Fruit fly (Drosophila melanogaster) whole organism, embryonic: ENCODE results near the gene ss.

Source experiments
- Adf1 ChIP-seq: fragments of 200-800 bp; sonication (Bioruptor generic); IDR thresholded peaks from 2 replicates; pipeline ENCODE4 v1.3.6; 2022; ENCODE audit warnings: missing biosample characterization, missing genetic modification characterization
- Bgb ChIP-seq: fragments of 200-800 bp; sonication (Bioruptor generic); IDR thresholded peaks from 2 replicates; pipeline ENCODE4 v1.3.6; 2022; ENCODE audit warnings: missing biosample characterization, missing genetic modification characterization; ENCODE audit not compliant: partially characterized antibody
- CG10321 ChIP-seq: fragments of 200-800 bp; sonication (Bioruptor generic); IDR thresholded peaks from 2 replicates; pipeline ENCODE4 v1.3.6; 2022; ENCODE audit warnings: missing biosample characterization, missing genetic modification characterization
- CG11093 ChIP-seq: fragments of 200-800 bp; sonication (Bioruptor generic); IDR thresholded peaks from 3 replicates; pipeline ENCODE4 v1.3.6; 2022; ENCODE audit warnings: missing biosample characterization, missing genetic modification characterization
- CG11456 ChIP-seq: fragments of 200-800 bp; sonication (Bioruptor generic); IDR thresholded peaks from 3 replicates; pipeline ENCODE4 v1.3.6; 2022; ENCODE audit warnings: missing biosample characterization, missing genetic modification characterization
- CG17829 ChIP-seq: fragments of 200-800 bp; optimal IDR thresholded peaks from 2 replicates; lab custom pipeline; 2019; ENCODE audit warnings: missing biosample characterization, mild to moderate bottlenecking, missing genetic modification characterization, moderate library complexity
- CG1832 ChIP-seq: fragments of 200-800 bp; sonication (Bioruptor generic); optimal IDR thresholded peaks from 2 replicates; lab custom pipeline; 2017; ENCODE audit warnings: missing biosample characterization, mild to moderate bottlenecking, missing genetic modification characterization, inconsistent platforms
- CG2889 ChIP-seq: fragments of 200-800 bp; sonication (Bioruptor generic); IDR thresholded peaks from 3 replicates; pipeline ENCODE4 v1.3.6; 2022; ENCODE audit warnings: missing biosample characterization, missing genetic modification characterization
- CG30431 ChIP-seq: fragments of 200-800 bp; sonication (Bioruptor generic); optimal IDR thresholded peaks from 2 replicates; lab custom pipeline; 2017; ENCODE audit warnings: missing biosample characterization, missing genetic modification characterization
- CG3281 ChIP-seq: fragments of 200-800 bp; sonication (Bioruptor generic); optimal IDR thresholded peaks from 3 replicates; lab custom pipeline; 2017; ENCODE audit warnings: missing biosample characterization, mild to moderate bottlenecking, missing genetic modification characterization
- CG3838 ChIP-seq: fragments of 200-800 bp; sonication (Bioruptor generic); optimal IDR thresholded peaks from 3 replicates; lab custom pipeline; 2016; ENCODE audit warnings: missing biosample characterization, missing genetic modification characterization
- CG4360 ChIP-seq: fragments of 200-800 bp; sonication (Bioruptor generic); IDR thresholded peaks from 2 replicates; pipeline ENCODE4 v1.3.6; 2022; ENCODE audit warnings: missing biosample characterization, missing genetic modification characterization
- CG7745 ChIP-seq: fragments of 200-800 bp; sonication (Bioruptor generic); optimal IDR thresholded peaks from 2 replicates; lab custom pipeline; 2018; ENCODE audit warnings: missing biosample characterization, mild to moderate bottlenecking, missing genetic modification characterization, moderate library complexity
- CG8478 ChIP-seq: fragments of >200 bp; optimal IDR thresholded peaks from 2 replicates; lab custom pipeline; 2018
- CTCF ChIP-seq: fragments of 200-800 bp; sonication (Bioruptor generic); optimal IDR thresholded peaks from 2 replicates; lab custom pipeline; 2017; ENCODE audit warnings: missing biosample characterization, mild to moderate bottlenecking, missing genetic modification characterization, moderate library complexity
- CoRest ChIP-seq: fragments of 200-800 bp; sonication (Bioruptor generic); optimal IDR thresholded peaks from 3 replicates; lab custom pipeline; 2018; ENCODE audit warnings: missing biosample characterization, mild to moderate bottlenecking, missing genetic modification characterization, moderate library complexity
- D ChIP-seq, 2 experiments: fragments of 200-800 bp in 1 of 2; fragments of >200 bp in 1 of 2; sonication (Bioruptor generic) in 1 of 2; optimal IDR thresholded peaks; 2 replicates in 1 of 2; 3 replicates in 1 of 2; lab custom pipeline; 2017; ENCODE audit warnings: mild to moderate bottlenecking in 1 of 2, missing biosample characterization in 1 of 2, missing genetic modification characterization in 1 of 2, missing genetic modification reagents in 1 of 2
- Drgx ChIP-seq: fragments of 200-800 bp; sonication (Bioruptor generic); IDR thresholded peaks from 2 replicates; pipeline ENCODE4 v1.3.6; 2022; ENCODE audit warnings: missing biosample characterization, missing genetic modification characterization
- HmgD ChIP-seq: fragments of 200-800 bp; sonication (Bioruptor generic); optimal IDR thresholded peaks from 3 replicates; lab custom pipeline; 2016; ENCODE audit warnings: missing biosample characterization, missing genetic modification characterization
- Jarid2 ChIP-seq: fragments of 200-800 bp; sonication (Bioruptor generic); optimal IDR thresholded peaks from 3 replicates; lab custom pipeline; 2017; ENCODE audit warnings: mild to moderate bottlenecking, missing biosample characterization, missing genetic modification reagents, missing genetic modification characterization
- Nf-YA ChIP-seq: fragments of 200-800 bp; sonication (Bioruptor generic); IDR thresholded peaks from 2 replicates; pipeline ENCODE4 v1.3.6; 2022; ENCODE audit warnings: missing biosample characterization, missing genetic modification characterization
- Nf-YB ChIP-seq: fragments of 200-800 bp; sonication (Bioruptor generic); optimal IDR thresholded peaks from 3 replicates; lab custom pipeline; 2019; ENCODE audit warnings: missing biosample characterization, mild to moderate bottlenecking, missing genetic modification characterization, moderate library complexity
- Nf-YC ChIP-seq: fragments of 200-800 bp; optimal IDR thresholded peaks from 3 replicates; lab custom pipeline; 2019; ENCODE audit warnings: missing biosample characterization, mild to moderate bottlenecking, missing genetic modification characterization, moderate library complexity
- Opbp ChIP-seq: fragments of 200-800 bp; sonication (Bioruptor generic); IDR thresholded peaks from 3 replicates; pipeline ENCODE4 v1.3.6; 2022; ENCODE audit warnings: missing biosample characterization, missing genetic modification characterization; ENCODE audit not compliant: partially characterized antibody
- Rfx ChIP-seq: fragments of 200-800 bp; sonication (Bioruptor generic); IDR thresholded peaks from 2 replicates; pipeline ENCODE4 v1.3.6; 2022; ENCODE audit warnings: missing biosample characterization, missing genetic modification characterization
- Trl ChIP-seq, 3 experiments: fragments of >200 bp in 2 of 3; fragments of 200-800 bp in 1 of 3; sonication (Bioruptor generic) in 1 of 3; optimal IDR thresholded peaks; 2 replicates in 1 of 3; 3 replicates in 2 of 3; lab custom pipeline; 2016 to 2017; ENCODE audit warnings: missing biosample characterization in 1 of 3, missing genetic modification characterization in 1 of 3
- amos ChIP-seq: fragments of 200-800 bp; sonication (Bioruptor generic); IDR thresholded peaks from 2 replicates; pipeline ENCODE4 v1.3.6; 2022; ENCODE audit warnings: missing biosample characterization, missing genetic modification characterization; ENCODE audit not compliant: partially characterized antibody
- bigmax ChIP-seq: fragments of 200-800 bp; sonication (Bioruptor generic); optimal IDR thresholded peaks from 2 replicates; lab custom pipeline; 2018; ENCODE audit warnings: missing biosample characterization, mild to moderate bottlenecking, missing genetic modification characterization
- cg ChIP-seq: fragments of 200-800 bp; sonication (Bioruptor generic); optimal IDR thresholded peaks from 3 replicates; lab custom pipeline; 2019; ENCODE audit warnings: missing biosample characterization, mild to moderate bottlenecking, missing genetic modification characterization, moderate library complexity
- hbn ChIP-seq: fragments of 200-800 bp; sonication (Bioruptor generic); IDR thresholded peaks from 2 replicates; pipeline ENCODE4 v1.3.6; 2022; ENCODE audit warnings: missing biosample characterization, missing genetic modification characterization; ENCODE audit not compliant: partially characterized antibody
- ind ChIP-seq: fragments of 200-800 bp; sonication (Bioruptor generic); optimal IDR thresholded peaks from 3 replicates; lab custom pipeline; 2016; ENCODE audit warnings: missing biosample characterization, missing genetic modification characterization
- insv ChIP-seq, 2 experiments: fragments of 200-800 bp; sonication (Bioruptor generic); optimal IDR thresholded peaks; 3 replicates each; lab custom pipeline; 2016 to 2018; ENCODE audit warnings: missing biosample characterization in 2 of 2, missing genetic modification characterization in 2 of 2
- klu ChIP-seq: fragments of 200-800 bp; sonication (Bioruptor generic); IDR thresholded peaks from 2 replicates; pipeline ENCODE4 v1.3.6; 2022; ENCODE audit warnings: missing biosample characterization, missing genetic modification characterization
- kni ChIP-seq: fragments of 200-800 bp; sonication (Bioruptor generic); optimal IDR thresholded peaks from 3 replicates; lab custom pipeline; 2017; ENCODE audit warnings: mild to moderate bottlenecking, missing biosample characterization, missing genetic modification reagents, missing genetic modification characterization
- knrl ChIP-seq: fragments of 200-800 bp; sonication (Bioruptor generic); IDR thresholded peaks from 3 replicates; pipeline ENCODE4 v1.3.6; 2022; ENCODE audit warnings: missing biosample characterization, missing genetic modification characterization; ENCODE audit not compliant: partially characterized antibody
- mam ChIP-seq: fragments of 200-800 bp; sonication (Bioruptor generic); optimal IDR thresholded peaks from 3 replicates; lab custom pipeline; 2016; ENCODE audit warnings: missing biosample characterization, missing genetic modification characterization
- pfk ChIP-seq: fragments of 200-800 bp; sonication (Bioruptor generic); optimal IDR thresholded peaks from 2 replicates; lab custom pipeline; 2018; ENCODE audit warnings: missing biosample characterization, mild to moderate bottlenecking, missing genetic modification characterization, moderate library complexity
- phol ChIP-seq: fragments of 200-800 bp; sonication (Bioruptor generic); optimal IDR thresholded peaks from 3 replicates; lab custom pipeline; 2018; ENCODE audit warnings: missing biosample characterization, mild to moderate bottlenecking, missing genetic modification characterization, moderate library complexity
- seq ChIP-seq: fragments of 200-800 bp; sonication (Bioruptor generic); IDR thresholded peaks from 2 replicates; pipeline ENCODE4 v1.3.6; 2022; ENCODE audit warnings: missing biosample characterization, missing genetic modification characterization
- sob ChIP-seq: fragments of 200-800 bp; sonication (Bioruptor generic); IDR thresholded peaks from 2 replicates; pipeline ENCODE4 v1.3.6; 2022; ENCODE audit warnings: missing biosample characterization, missing genetic modification characterization
- stc ChIP-seq: fragments of 200-800 bp; sonication (Bioruptor generic); IDR thresholded peaks from 2 replicates; pipeline ENCODE4 v1.3.6; 2022; ENCODE audit warnings: missing biosample characterization, missing genetic modification characterization
- tll ChIP-seq, 2 experiments: fragments of 200-800 bp in 1 of 2; fragments of >200 bp in 1 of 2; sonication (Bioruptor generic) in 1 of 2; optimal IDR thresholded peaks; 2 replicates each; lab custom pipeline; 2017 to 2019; ENCODE audit warnings: missing biosample characterization in 2 of 2, missing genetic modification characterization in 2 of 2, mild to moderate bottlenecking in 1 of 2, moderate library complexity in 1 of 2
- ttk ChIP-seq: fragments of 200-800 bp; sonication (Bioruptor generic); IDR thresholded peaks from 2 replicates; pipeline ENCODE4 v2.1.2; 2022; ENCODE audit warnings: missing biosample characterization, missing genetic modification characterization
- z ChIP-seq: fragments of 200-800 bp; sonication (Bioruptor generic); IDR thresholded peaks from 3 replicates; pipeline ENCODE4 v1.3.6; 2022; ENCODE audit warnings: missing biosample characterization, missing genetic modification characterization

ss gene

dm6 chr3R:16408434-16408833, 4.9 kb upstream of the ss start:
- TF ChIP-seq klu (no peak), CTCF (GFP tag; lab: Kevin White, UChicago) (peak; percentile 29)

- TF ChIP-seq sob (GFP tag; lab: Robert Waterston, UW) (no peak), seq (peak; percentile 72; the same call in 1 of the 2 replicates), CG3281 (GFP tag; lab: Kevin White, UChicago) (no peak), CG11456 (GFP tag; lab: Robert Waterston, UW) (0 out of 3 replicates have a peak, but pooled peaks have one; percentile 18), CG2889 (0 out of 3 replicates have a peak, but pooled peaks have one; percentile 12), Trl (optimal IDR thresholded peaks at IDR 0.05; lab: Kevin White, UChicago) (no peak), Trl (GFP tag; optimal IDR thresholded peaks at IDR 0.05; lab: Kevin White, UChicago) (no peak), Nf-YC (tag; lab: Kevin White, UChicago) (peak; percentile 79), CG4360 (GFP tag; lab: Robert Waterston, UW) (peak; percentile 28; the same call in 1 of the 2 replicates), Nf-YB (peak; percentile 84), amos (no peak)
Observed at dm6 chr3R:16406618-16407017, 3.1 kb upstream of the ss start.

- TF ChIP-seq CG30431 (no peak), CoRest (tag; lab: Kevin White, UChicago) (peak; percentile 42), HmgD (GFP tag; lab: Kevin White, UChicago) (peak; percentile 38), CG11093 (no peak), Nf-YB (peak; percentile 99), Adf1 (GFP tag; lab: Robert Waterston, UW) (peak; percentile 63; the same call in 1 of the 2 replicates), phol (tag; lab: Kevin White, UChicago) (peak; percentile 30), CTCF (GFP tag; lab: Kevin White, UChicago) (peak; percentile 46), CG1832 (GFP tag; lab: Kevin White, UChicago) (peak; percentile 94), cg (peak; percentile 81), Bgb (GFP tag; lab: Robert Waterston, UW) (0 out of 2 replicates have a peak, but pooled peaks have one; percentile 30), ind (GFP tag; lab: Kevin White, UChicago) (no peak), CG3838 (GFP tag; lab: Kevin White, UChicago) (no peak), stc (no peak), CG10321 (GFP tag; lab: Robert Waterston, UW) (peak; percentile 92), z (GFP tag; lab: Robert Waterston, UW) (peak; percentile 94), insv (GFP tag; optimal IDR thresholded peaks at IDR 0.05; lab: Kevin White, UChicago) (peak in 1 of 2 experiments; percentile 52), tll (GFP tag; optimal IDR thresholded peaks at IDR 0.05; lab: Kevin White, UChicago) (peak in 1 of 2 experiments; percentile 16), knrl (peak; percentile 18; the same call in 1 of the 3 replicates), Jarid2 (GFP tag; lab: Kevin White, UChicago) (peak; percentile 56), Nf-YA (GFP tag; lab: Robert Waterston, UW) (peak; percentile 74), pfk (peak; percentile 99), CG7745 (tag; lab: Kevin White, UChicago) (peak; percentile 81), Rfx (GFP tag; lab: Robert Waterston, UW) (peak; percentile 74), bigmax (GFP tag; lab: Kevin White, UChicago) (no peak), Nf-YC (tag; lab: Kevin White, UChicago) (peak; percentile 98), Drgx (GFP tag; lab: Robert Waterston, UW) (0 out of 2 replicates have a peak, but pooled peaks have one; percentile 8), CG3281 (GFP tag; lab: Kevin White, UChicago) (no peak), mam (GFP tag; lab: Kevin White, UChicago) (no peak), hbn (no peak), D (optimal IDR thresholded peaks at IDR 0.05; lab: Kevin White, UChicago) (peak; percentile 95), D (GFP tag; optimal IDR thresholded peaks at IDR 0.05; lab: Kevin White, UChicago) (no peak), Opbp (0 out of 3 replicates have a peak, but pooled peaks have one; percentile 30), ttk (0 out of 2 replicates have a peak, but pooled peaks have one; percentile 37), CG8478 (peak; percentile 98), kni (GFP tag; lab: Kevin White, UChicago) (peak; percentile 5), CG17829 (tag; lab: Kevin White, UChicago) (peak; percentile 38)
Observed at dm6 chr3R:16403734-16404057, 206 bp upstream of the ss start.
